Worm (Caenorhabditis elegans) whole organism, L1 larva: ENCODE measurements around the gene lury-1.

ENCODE experiments used
- C34B4.2 ChIP-seq: sonication (generic microtip); optimal IDR thresholded peaks from 2 replicates; lab custom pipeline; 2017; ENCODE audit warnings: mild to moderate bottlenecking, missing genetic modification characterization, missing compliant biosample characterization
- F16B12.6 ChIP-seq: fragments of 150-350 bp; optimal IDR thresholded peaks from 2 replicates; lab custom pipeline; 2014; ENCODE audit warnings: missing biosample characterization, missing genetic modification characterization
- alr-1 ChIP-seq: fragments of 200-800 bp; sonication (Bioruptor generic); optimal IDR thresholded peaks from 2 replicates; lab custom pipeline; 2018; ENCODE audit warnings: borderline replicate concordance, mild to moderate bottlenecking, missing genetic modification characterization, missing compliant biosample characterization
- aly-2 ChIP-seq: fragments of 150-350 bp; optimal IDR thresholded peaks from 2 replicates; lab custom pipeline; 2014; ENCODE audit warnings: missing biosample characterization, missing genetic modification characterization
- ceh-63 ChIP-seq: fragments of 200-800 bp; sonication (Bioruptor generic); optimal IDR thresholded peaks from 2 replicates; lab custom pipeline; 2018; ENCODE audit warnings: mild to moderate bottlenecking, missing genetic modification characterization, missing compliant biosample characterization
- dpl-1 ChIP-seq, 3 experiments: fragments of 150-350 bp in 2 of 3; sonication (generic microtip) in 1 of 3; optimal IDR thresholded peaks; 2 replicates each; lab custom pipeline; 2014 to 2017; ENCODE audit warnings: missing biosample characterization in 3 of 3, missing genetic modification characterization in 3 of 3, missing genetic modification reagents in 3 of 3
- efl-1 ChIP-seq, 4 experiments: fragments of 150-350 bp; optimal IDR thresholded peaks in 3 of 4; peaks in 1 of 4; 1 replicate in 1 of 4; 2 replicates in 3 of 4; lab custom pipeline; 2014; ENCODE audit warnings: missing biosample characterization in 2 of 4, missing genetic modification characterization in 2 of 4, missing genetic modification reagents in 2 of 4
- egl-13 ChIP-seq: sonication (generic microtip); optimal IDR thresholded peaks from 2 replicates; lab custom pipeline; 2016; ENCODE audit warnings: missing genotype, missing genetic modification reagents, missing genetic modification characterization, missing compliant biosample characterization
- ets-5 ChIP-seq: fragments of 200-800 bp; sonication (Bioruptor generic); IDR thresholded peaks from 2 replicates; pipeline ENCODE4 v1.3.6; 2022; ENCODE audit warnings: missing genetic modification characterization, missing compliant biosample characterization
- grh-1 ChIP-seq: fragments of 200-800 bp; sonication (Bioruptor generic); IDR thresholded peaks from 2 replicates; pipeline ENCODE4 v1.3.6; 2022; ENCODE audit warnings: missing genetic modification reagents, missing genetic modification characterization, missing compliant biosample characterization
- hlh-17 ChIP-seq: fragments of 200-800 bp; sonication (Bioruptor generic); optimal IDR thresholded peaks from 2 replicates; lab custom pipeline; 2018; ENCODE audit warnings: missing genetic modification characterization, mild to moderate bottlenecking, missing compliant biosample characterization, moderate library complexity, borderline replicate concordance
- hpl-2 ChIP-seq: fragments of 150-350 bp; optimal IDR thresholded peaks from 2 replicates; lab custom pipeline; 2014; ENCODE audit warnings: missing biosample characterization, missing genetic modification reagents, missing genetic modification characterization
- isw-1 ChIP-seq: fragments of 200-800 bp; sonication (Bioruptor generic); IDR thresholded peaks from 2 replicates; pipeline ENCODE4 v1.3.6; 2022; ENCODE audit warnings: missing genetic modification characterization, missing compliant biosample characterization
- lin-13 ChIP-seq: fragments of 150-350 bp; optimal IDR thresholded peaks from 2 replicates; lab custom pipeline; 2014; ENCODE audit warnings: missing biosample characterization, missing genetic modification reagents, missing genetic modification characterization
- lin-15B ChIP-seq: fragments of 150-350 bp; sonication (generic microtip); optimal IDR thresholded peaks from 3 replicates; lab custom pipeline; 2014; ENCODE audit warnings: missing biosample characterization, missing genetic modification characterization
- lin-39 ChIP-seq: fragments of 150-350 bp; optimal IDR thresholded peaks from 2 replicates; lab custom pipeline; 2014; ENCODE audit warnings: missing biosample characterization, missing genetic modification reagents, missing genetic modification characterization
- lsy-2 ChIP-seq, 2 experiments: fragments of 150-350 bp; optimal IDR thresholded peaks; 2 replicates each; lab custom pipeline; 2014; ENCODE audit warnings: missing biosample characterization in 2 of 2, missing genetic modification characterization in 2 of 2
- nhr-12 ChIP-seq: sonication (generic microtip); optimal IDR thresholded peaks from 2 replicates; lab custom pipeline; 2017; ENCODE audit warnings: missing biosample characterization, missing genetic modification characterization
- nhr-19 ChIP-seq: fragments of 200-800 bp; sonication (Bioruptor generic); conservative IDR thresholded peaks from 2 replicates; pipeline ENCODE4 v1.3.6; 2022; ENCODE audit warnings: missing genetic modification characterization, missing compliant biosample characterization
- nhr-20 ChIP-seq: sonication (generic microtip); optimal IDR thresholded peaks from 2 replicates; lab custom pipeline; 2016; ENCODE audit warnings: mild to moderate bottlenecking, missing genetic modification characterization, missing compliant biosample characterization
- nhr-237 ChIP-seq: fragments of 150-350 bp; optimal IDR thresholded peaks from 2 replicates; lab custom pipeline; 2014; ENCODE audit warnings: missing biosample characterization, missing genetic modification characterization
- nhr-28 ChIP-seq: fragments of 150-350 bp; optimal IDR thresholded peaks from 2 replicates; lab custom pipeline; 2014; ENCODE audit warnings: missing biosample characterization, missing genetic modification characterization
- nhr-71 ChIP-seq: sonication (generic microtip); optimal IDR thresholded peaks from 2 replicates; lab custom pipeline; 2016; ENCODE audit warnings: mild to moderate bottlenecking, missing genetic modification characterization, moderate library complexity, missing compliant biosample characterization
- nhr-76 ChIP-seq: sonication (generic microtip); optimal IDR thresholded peaks from 2 replicates; lab custom pipeline; 2017; ENCODE audit warnings: missing biosample characterization, missing genetic modification characterization
- nhr-85 ChIP-seq: sonication (generic microtip); peaks from one replicate; lab custom pipeline; 2016; ENCODE audit warnings: missing genetic modification characterization, inconsistent platforms, missing compliant biosample characterization
- nhr-90 ChIP-seq: sonication (generic microtip); optimal IDR thresholded peaks from 2 replicates; lab custom pipeline; 2016; ENCODE audit warnings: mild to moderate bottlenecking, missing genetic modification characterization, missing compliant biosample characterization; ENCODE audit not compliant: poor library complexity
- pqm-1 ChIP-seq: sonication (generic microtip); optimal IDR thresholded peaks from 3 replicates; lab custom pipeline; 2017; ENCODE audit warnings: missing biosample characterization, missing genetic modification characterization
- skn-1 ChIP-seq: fragments of 150-350 bp; optimal IDR thresholded peaks from 2 replicates; lab custom pipeline; 2014; ENCODE audit warnings: missing biosample characterization, missing genetic modification characterization
- snpc-4 ChIP-seq: fragments of 150-350 bp; optimal IDR thresholded peaks from 2 replicates; lab custom pipeline; 2014; ENCODE audit warnings: missing biosample characterization, missing genetic modification characterization
- sptf-1 ChIP-seq: fragments of 150-350 bp; optimal IDR thresholded peaks from 2 replicates; lab custom pipeline; 2014; ENCODE audit warnings: missing biosample characterization, missing genetic modification characterization
- swsn-7 ChIP-seq: sonication (generic microtip); optimal IDR thresholded peaks from 2 replicates; lab custom pipeline; 2016; ENCODE audit warnings: missing genetic modification characterization, missing compliant biosample characterization
- tlp-1 ChIP-seq: fragments of 150-350 bp; optimal IDR thresholded peaks from 2 replicates; lab custom pipeline; 2014; ENCODE audit warnings: missing biosample characterization, missing genetic modification characterization
- unc-130 ChIP-seq: fragments of 150-350 bp; optimal IDR thresholded peaks from 2 replicates; lab custom pipeline; 2017; ENCODE audit warnings: missing biosample characterization, missing genetic modification characterization, inconsistent platforms
- xbp-1 ChIP-seq: sonication (generic microtip); optimal IDR thresholded peaks from 2 replicates; lab custom pipeline; 2016; ENCODE audit warnings: missing genetic modification characterization, missing compliant biosample characterization
- zip-4 ChIP-seq: fragments of 200-800 bp; sonication (Bioruptor generic); optimal IDR thresholded peaks from 2 replicates; lab custom pipeline; 2018; ENCODE audit warnings: mild to moderate bottlenecking, missing genetic modification characterization, moderate library complexity, missing compliant biosample characterization
- ztf-4 ChIP-seq: fragments of 150-350 bp; optimal IDR thresholded peaks from 2 replicates; lab custom pipeline; 2014; ENCODE audit warnings: missing biosample characterization, missing genetic modification characterization

lury-1 gene

DNA sequence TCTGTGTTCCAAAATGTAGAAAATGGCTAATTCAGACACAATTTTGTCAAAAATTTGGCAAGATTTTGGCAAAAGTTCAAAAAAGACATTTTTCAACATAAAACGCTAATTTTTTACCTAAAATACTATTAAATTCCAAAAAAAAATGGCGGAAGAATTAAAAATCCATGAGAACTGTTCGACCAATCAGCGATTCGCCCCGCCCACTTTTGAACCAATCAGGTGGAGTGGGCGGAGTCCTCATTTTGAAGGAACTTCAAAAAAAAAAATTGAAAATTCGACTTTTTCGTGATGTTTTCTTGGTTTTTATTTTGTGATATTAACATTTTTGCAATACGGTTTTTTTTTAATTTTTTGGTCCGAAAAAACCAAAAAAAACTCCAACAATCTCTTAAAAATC, 41.7 kb downstream of the lury-1 start:
- TF ChIP-seq nhr-12 (tag; lab: Kevin White, UChicago) (no peak), lin-13 (GFP tag; lab: Kevin White, UChicago) (no peak), pqm-1 (tag; lab: Kevin White, UChicago) (no peak), lsy-2 (tag; optimal IDR thresholded peaks at IDR 0.05; lab: Kevin White, UChicago) (no peak), egl-13 (tag; lab: Kevin White, UChicago) (no peak), nhr-76 (tag; lab: Kevin White, UChicago) (no peak), nhr-90 (no peak)

DNA sequence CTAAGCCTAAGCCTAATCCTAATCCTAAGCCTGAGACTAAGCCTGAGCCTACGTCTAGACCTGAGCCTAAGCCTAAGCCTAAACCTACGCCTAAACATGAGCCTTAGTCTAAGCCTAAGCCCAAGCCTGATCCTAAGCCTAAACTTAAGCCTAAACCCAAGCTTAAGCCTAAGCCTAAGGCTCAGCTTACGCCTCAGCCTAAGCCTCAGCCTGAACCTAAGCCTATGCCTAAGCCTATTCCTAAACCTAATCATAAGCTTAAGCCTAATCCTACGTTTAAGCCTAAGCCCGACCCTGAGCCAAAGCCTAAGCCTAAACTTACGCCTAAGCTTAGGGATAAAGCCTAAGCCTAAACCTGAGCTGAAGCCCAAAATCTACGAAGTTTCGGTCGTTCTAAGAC, 44.0 kb downstream of the lury-1 start:
- TF ChIP-seq grh-1 (GFP tag; lab: Robert Waterston, UW), result no peak
- no peak for TF ChIP-seq unc-130
- TF ChIP-seq nhr-28, result no peak
- no peak for TF ChIP-seq aly-2 (tag; lab: Kevin White, UChicago)
- no peak for TF ChIP-seq tlp-1 (tag; lab: Kevin White, UChicago)
- peak; percentile 37 for TF ChIP-seq nhr-85 (tag; lab: Kevin White, UChicago)
- no peak for TF ChIP-seq dpl-1 (GFP tag; optimal IDR thresholded peaks at IDR 0.05; lab: Kevin White, UChicago)

- TF ChIP-seq lin-15B (tag; lab: Kevin White, UChicago) (no peak), hlh-17 (GFP tag; lab: Kevin White, UChicago) (no peak), grh-1 (GFP tag; lab: Robert Waterston, UW) (no peak), tlp-1 (tag; lab: Kevin White, UChicago) (no peak), ceh-63 (GFP tag; lab: Kevin White, UChicago) (no peak), egl-13 (tag; lab: Kevin White, UChicago) (no peak), swsn-7 (tag; lab: Kevin White, UChicago) (no peak), zip-4 (no peak), sptf-1 (no peak), skn-1 (tag; lab: Kevin White, UChicago) (no peak), hpl-2 (GFP tag; lab: Kevin White, UChicago) (no peak), xbp-1 (tag; lab: Kevin White, UChicago) (no peak), efl-1 (optimal IDR thresholded peaks at IDR 0.05; lab: Kevin White, UChicago) (no peak), efl-1 (GFP tag; optimal IDR thresholded peaks at IDR 0.05 in 1 of 2; lab: Kevin White, UChicago) (no peak), snpc-4 (no peak), F16B12.6 (tag; lab: Kevin White, UChicago) (no peak)
Observed at ce11 chrIII:12231539-12231938, 45.3 kb downstream of the lury-1 start.

DNA sequence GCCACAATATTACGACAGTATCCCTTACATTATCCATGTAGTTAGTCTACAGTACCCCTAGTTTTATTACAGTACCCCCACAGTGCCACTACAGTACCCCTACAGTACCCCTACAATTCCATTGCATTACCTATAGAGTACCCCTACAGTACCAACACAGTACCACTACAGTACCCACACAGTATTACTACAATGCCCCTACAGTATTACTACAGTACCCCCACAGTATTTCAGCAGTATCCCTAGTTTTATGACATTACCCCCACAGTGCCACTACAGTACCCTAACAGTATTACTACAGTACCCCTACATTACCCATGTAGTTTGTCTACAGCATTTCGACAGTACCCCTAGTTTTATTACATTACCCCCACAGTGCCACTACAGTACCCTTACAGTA, 47.3 kb downstream of the lury-1 start:
- TF ChIP-seq efl-1 (optimal IDR thresholded peaks at IDR 0.05; lab: Kevin White, UChicago) (no peak), efl-1 (GFP tag; optimal IDR thresholded peaks at IDR 0.05 in 1 of 2; lab: Kevin White, UChicago) (peak in 1 of 2 experiments; percentile 84), aly-2 (tag; lab: Kevin White, UChicago) (no peak)

DNA sequence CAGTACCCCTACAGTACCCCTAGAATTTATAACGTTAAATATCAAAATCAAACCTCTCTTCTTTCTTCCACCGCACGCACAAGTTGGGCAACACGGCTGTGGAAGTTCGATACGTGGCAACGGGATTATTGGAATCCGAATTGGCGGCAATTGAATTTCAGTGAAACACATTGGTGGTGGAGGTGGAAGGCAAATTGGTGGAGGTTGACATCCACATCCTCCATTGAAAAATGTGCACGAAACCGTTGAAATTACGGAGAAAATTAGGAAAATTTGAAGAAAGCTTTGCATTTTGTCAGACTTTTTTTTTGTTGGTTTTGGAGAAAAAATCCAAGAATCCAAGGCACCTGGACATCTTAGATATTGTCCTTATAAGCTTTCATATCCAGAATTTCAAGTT, 49.1 kb downstream of the lury-1 start:
- no peak for TF ChIP-seq efl-1 (optimal IDR thresholded peaks at IDR 0.05; lab: Kevin White, UChicago)
- TF ChIP-seq efl-1 (GFP tag; optimal IDR thresholded peaks at IDR 0.05 in 1 of 2; lab: Kevin White, UChicago), result no peak
- TF ChIP-seq nhr-20 (tag; lab: Kevin White, UChicago), result no peak
- no peak for TF ChIP-seq nhr-19
- no peak for TF ChIP-seq nhr-85 (tag; lab: Kevin White, UChicago)
- TF ChIP-seq C34B4.2 (tag; lab: Kevin White, UChicago), result no peak
- no peak for TF ChIP-seq nhr-76 (tag; lab: Kevin White, UChicago)
- no peak for TF ChIP-seq nhr-237 (tag; lab: Kevin White, UChicago)
- TF ChIP-seq ets-5, result no peak
- no peak for TF ChIP-seq nhr-71 (tag; lab: Kevin White, UChicago)
- TF ChIP-seq isw-1 (GFP tag; lab: Robert Waterston, UW), result no peak
- TF ChIP-seq ztf-4, result no peak
- TF ChIP-seq lin-13 (GFP tag; lab: Kevin White, UChicago), result no peak
- no peak for TF ChIP-seq alr-1 (tag; lab: Kevin White, UChicago)
- TF ChIP-seq lin-39, result no peak
- no peak for TF ChIP-seq ceh-63 (GFP tag; lab: Kevin White, UChicago)
- TF ChIP-seq tlp-1 (tag; lab: Kevin White, UChicago), result no peak
- no peak for TF ChIP-seq nhr-12 (tag; lab: Kevin White, UChicago)
- no peak for TF ChIP-seq swsn-7 (tag; lab: Kevin White, UChicago)
